Fruit fly (Drosophila melanogaster) whole organism, embryonic: ENCODE results near the gene Cad96Cb.
A peak's percentile ranks its signal among the peaks of the same experiment; 100 is the strongest.

Experiments
- Bdp1 ChIP-seq: fragments of 200-800 bp; sonication (Bioruptor generic); optimal IDR thresholded peaks from 3 replicates; lab custom pipeline; 2016; ENCODE audit warnings: missing biosample characterization, missing genetic modification characterization
- Bteb2 ChIP-seq: fragments of 200-800 bp; sonication (Bioruptor generic); optimal IDR thresholded peaks from 2 replicates; lab custom pipeline; 2016; ENCODE audit warnings: missing biosample characterization, missing genetic modification characterization
- CG10366 ChIP-seq: fragments of 200-800 bp; sonication (Bioruptor generic); IDR thresholded peaks from 2 replicates; pipeline ENCODE4 v1.3.6; 2022; ENCODE audit warnings: missing biosample characterization, missing genetic modification characterization
- CG10431 ChIP-seq: fragments of 200-800 bp; sonication (Bioruptor generic); optimal IDR thresholded peaks from 3 replicates; lab custom pipeline; 2018; ENCODE audit warnings: missing biosample characterization, mild to moderate bottlenecking, missing genetic modification characterization
- CG10959 ChIP-seq: fragments of 200-800 bp; sonication (Bioruptor generic); IDR thresholded peaks from 2 replicates; pipeline ENCODE4 v1.3.6; 2022; ENCODE audit warnings: missing biosample characterization, missing genetic modification characterization
- CG11560 ChIP-seq: fragments of 200-800 bp; sonication (Bioruptor generic); IDR thresholded peaks from 3 replicates; pipeline ENCODE4 v1.3.6; 2022; ENCODE audit warnings: missing biosample characterization, missing genetic modification characterization
- CG13287 ChIP-seq: fragments of 200-800 bp; sonication (Bioruptor generic); IDR thresholded peaks from 2 replicates; pipeline ENCODE4 v1.3.6; 2022; ENCODE audit warnings: missing biosample characterization, missing genetic modification characterization; ENCODE audit not compliant: partially characterized antibody
- CG14710 ChIP-seq: fragments of 200-800 bp; sonication (Bioruptor generic); optimal IDR thresholded peaks from 3 replicates; lab custom pipeline; 2019; ENCODE audit warnings: missing biosample characterization, mild to moderate bottlenecking, missing genetic modification characterization, moderate library complexity
- CG15269 ChIP-seq: fragments of 200-800 bp; sonication (Bioruptor generic); optimal IDR thresholded peaks from 2 replicates; lab custom pipeline; 2018; ENCODE audit warnings: missing biosample characterization, mild to moderate bottlenecking, missing genetic modification characterization, moderate library complexity
- CG15601 ChIP-seq: fragments of 200-800 bp; sonication (Bioruptor generic); optimal IDR thresholded peaks from 3 replicates; lab custom pipeline; 2019; ENCODE audit warnings: missing biosample characterization, mild to moderate bottlenecking, missing genetic modification characterization, moderate library complexity
- CG1603 ChIP-seq: fragments of 200-800 bp; sonication (Bioruptor generic); optimal IDR thresholded peaks from 2 replicates; lab custom pipeline; 2019; ENCODE audit warnings: missing biosample characterization, mild to moderate bottlenecking, missing genetic modification characterization, moderate library complexity
- CG16779 ChIP-seq: fragments of 200-800 bp; sonication (Bioruptor generic); IDR thresholded peaks from 2 replicates; pipeline ENCODE4 v1.3.6; 2022; ENCODE audit warnings: missing biosample characterization, missing genetic modification characterization
- CG17328 ChIP-seq: fragments of 200-800 bp; sonication (Bioruptor generic); IDR thresholded peaks from 2 replicates; pipeline ENCODE4 v1.3.6; 2022; ENCODE audit warnings: missing biosample characterization, missing genetic modification characterization
- CG1792 ChIP-seq: fragments of 200-800 bp; sonication (Bioruptor generic); optimal IDR thresholded peaks from 2 replicates; lab custom pipeline; 2016; ENCODE audit warnings: missing biosample characterization, missing genetic modification characterization
- CG30020 ChIP-seq: fragments of 200-800 bp; optimal IDR thresholded peaks from 2 replicates; lab custom pipeline; 2019; ENCODE audit warnings: missing biosample characterization, mild to moderate bottlenecking, missing genetic modification characterization, moderate library complexity
- CG30403 ChIP-seq: fragments of 200-800 bp; sonication (Bioruptor generic); optimal IDR thresholded peaks from 3 replicates; lab custom pipeline; 2016; ENCODE audit warnings: missing biosample characterization, missing genetic modification characterization
- CG31224 ChIP-seq: fragments of 200-800 bp; sonication (Bioruptor generic); IDR thresholded peaks from 2 replicates; pipeline ENCODE4 v1.3.6; 2022; ENCODE audit warnings: missing biosample characterization, missing genetic modification characterization
- CG32532 ChIP-seq: fragments of 200-800 bp; sonication (Bioruptor generic); IDR thresholded peaks from 2 replicates; pipeline ENCODE4 v1.3.6; 2022; ENCODE audit warnings: missing biosample characterization, missing genetic modification characterization
- CG3995 ChIP-seq: fragments of 200-800 bp; sonication (Bioruptor generic); optimal IDR thresholded peaks from 3 replicates; lab custom pipeline; 2016; ENCODE audit warnings: missing biosample characterization, missing genetic modification characterization
- CG4854 ChIP-seq: fragments of 200-800 bp; sonication (Bioruptor generic); optimal IDR thresholded peaks from 2 replicates; lab custom pipeline; 2016; ENCODE audit warnings: missing biosample characterization, missing genetic modification characterization, inconsistent platforms
- CG6765 ChIP-seq: fragments of 200-800 bp; sonication (Bioruptor generic); optimal IDR thresholded peaks from 3 replicates; lab custom pipeline; 2017; ENCODE audit warnings: missing biosample characterization, mild to moderate bottlenecking, missing genetic modification characterization
- CG6813 ChIP-seq: fragments of 200-800 bp; sonication (Bioruptor generic); optimal IDR thresholded peaks from 2 replicates; lab custom pipeline; 2017; ENCODE audit warnings: missing biosample characterization, missing genetic modification characterization, mild to moderate bottlenecking, moderate library complexity, missing genetic modification reagents
- CG7271 ChIP-seq: fragments of 200-800 bp; sonication (Bioruptor generic); optimal IDR thresholded peaks from 2 replicates; lab custom pipeline; 2018; ENCODE audit warnings: missing biosample characterization, mild to moderate bottlenecking, missing genetic modification characterization, moderate library complexity
- CG7556 ChIP-seq: fragments of 200-800 bp; sonication (Bioruptor generic); optimal IDR thresholded peaks from 2 replicates; lab custom pipeline; 2017; ENCODE audit warnings: missing biosample characterization, mild to moderate bottlenecking, missing genetic modification characterization
- CG8944 ChIP-seq: fragments of 200-800 bp; sonication (Bioruptor generic); optimal IDR thresholded peaks from 3 replicates; lab custom pipeline; 2016; ENCODE audit warnings: missing biosample characterization, missing genetic modification characterization
- CoRest ChIP-seq: fragments of 200-800 bp; sonication (Bioruptor generic); optimal IDR thresholded peaks from 3 replicates; lab custom pipeline; 2018; ENCODE audit warnings: missing biosample characterization, mild to moderate bottlenecking, missing genetic modification characterization, moderate library complexity
- Doc2 ChIP-seq: fragments of 200-800 bp; sonication (Bioruptor generic); IDR thresholded peaks from 2 replicates; pipeline ENCODE4 v1.3.6; 2022; ENCODE audit warnings: missing biosample characterization, missing genetic modification characterization
- Ets65A ChIP-seq: fragments of 200-800 bp; sonication (Bioruptor generic); peaks from one replicate; lab custom pipeline; 2016; ENCODE audit warnings: missing biosample characterization, missing genetic modification characterization
- Hr78 ChIP-seq, 2 experiments: fragments of 200-800 bp in 1 of 2; fragments of >200 bp in 1 of 2; sonication (Bioruptor generic) in 1 of 2; optimal IDR thresholded peaks; 2 replicates each; lab custom pipeline; 2017 to 2019; ENCODE audit warnings: missing biosample characterization in 2 of 2, missing genetic modification characterization in 2 of 2, mild to moderate bottlenecking in 1 of 2, moderate library complexity in 1 of 2
- Hsf ChIP-seq: fragments of 200-800 bp; sonication (Bioruptor generic); optimal IDR thresholded peaks from 3 replicates; lab custom pipeline; 2016; ENCODE audit warnings: missing biosample characterization, missing genetic modification characterization
- Mrtf ChIP-seq: fragments of 200-800 bp; sonication (Bioruptor generic); IDR thresholded peaks from 3 replicates; pipeline ENCODE4 v1.3.6; 2022; ENCODE audit warnings: missing biosample characterization, missing genetic modification characterization
- Nf-YB ChIP-seq: fragments of 200-800 bp; sonication (Bioruptor generic); optimal IDR thresholded peaks from 3 replicates; lab custom pipeline; 2019; ENCODE audit warnings: missing biosample characterization, mild to moderate bottlenecking, missing genetic modification characterization, moderate library complexity
- Opbp ChIP-seq: fragments of 200-800 bp; sonication (Bioruptor generic); IDR thresholded peaks from 3 replicates; pipeline ENCODE4 v1.3.6; 2022; ENCODE audit warnings: missing biosample characterization, missing genetic modification characterization; ENCODE audit not compliant: partially characterized antibody
- Spps ChIP-seq: fragments of 200-800 bp; sonication (Bioruptor generic); optimal IDR thresholded peaks from 2 replicates; lab custom pipeline; 2018; ENCODE audit warnings: missing biosample characterization, mild to moderate bottlenecking, missing genetic modification characterization
- Ssrp ChIP-seq: fragments of 200-800 bp; sonication (Bioruptor generic); optimal IDR thresholded peaks from 2 replicates; lab custom pipeline; 2018; ENCODE audit warnings: missing biosample characterization, mild to moderate bottlenecking, missing genetic modification characterization, moderate library complexity
- aop ChIP-seq: fragments of 200-800 bp; sonication (Bioruptor generic); IDR thresholded peaks from 2 replicates; pipeline ENCODE4 v1.3.6; 2022; ENCODE audit warnings: missing biosample characterization, missing genetic modification characterization
- ash1 ChIP-seq: fragments of 200-800 bp; sonication (Bioruptor generic); optimal IDR thresholded peaks from 2 replicates; lab custom pipeline; 2018; ENCODE audit warnings: missing biosample characterization, mild to moderate bottlenecking, missing genetic modification characterization
- bsh ChIP-seq, 2 experiments: fragments of 200-800 bp; sonication (Bioruptor generic); optimal IDR thresholded peaks; 2 replicates each; lab custom pipeline; 2017 to 2018; ENCODE audit warnings: mild to moderate bottlenecking in 2 of 2, missing biosample characterization in 2 of 2, missing genetic modification characterization in 2 of 2, moderate library complexity in 1 of 2
- chm ChIP-seq: fragments of 200-800 bp; sonication (Bioruptor generic); IDR thresholded peaks from 2 replicates; pipeline ENCODE4 v1.3.6; 2022; ENCODE audit warnings: missing biosample characterization, missing genetic modification characterization
- dati ChIP-seq: fragments of 200-800 bp; sonication (Bioruptor generic); IDR thresholded peaks from 2 replicates; pipeline ENCODE4 v1.3.6; 2022; ENCODE audit warnings: missing biosample characterization, missing genetic modification characterization
- dmrt99B ChIP-seq: fragments of 200-800 bp; sonication (Bioruptor generic); optimal IDR thresholded peaks from 2 replicates; lab custom pipeline; 2018; ENCODE audit warnings: missing biosample characterization, mild to moderate bottlenecking, missing genetic modification characterization, moderate library complexity
- esg ChIP-seq: fragments of 200-800 bp; sonication (Bioruptor generic); conservative IDR thresholded peaks from 2 replicates; pipeline ENCODE4 v1.3.6; 2022; ENCODE audit warnings: missing biosample characterization, missing genetic modification characterization
- ind ChIP-seq: fragments of 200-800 bp; sonication (Bioruptor generic); optimal IDR thresholded peaks from 3 replicates; lab custom pipeline; 2016; ENCODE audit warnings: missing biosample characterization, missing genetic modification characterization
- mld ChIP-seq: fragments of 200-800 bp; sonication (Bioruptor generic); IDR thresholded peaks from 3 replicates; pipeline ENCODE4 v1.3.6; 2022; ENCODE audit warnings: missing biosample characterization, missing genetic modification characterization; ENCODE audit not compliant: partially characterized antibody
- pfk ChIP-seq: fragments of 200-800 bp; sonication (Bioruptor generic); optimal IDR thresholded peaks from 2 replicates; lab custom pipeline; 2018; ENCODE audit warnings: missing biosample characterization, mild to moderate bottlenecking, missing genetic modification characterization, moderate library complexity
- schlank ChIP-seq: fragments of 200-800 bp; sonication (Bioruptor generic); optimal IDR thresholded peaks from 2 replicates; lab custom pipeline; 2018; ENCODE audit warnings: missing biosample characterization, mild to moderate bottlenecking, missing genetic modification characterization
- ssp ChIP-seq: fragments of 200-800 bp; sonication (Bioruptor generic); IDR thresholded peaks from 2 replicates; pipeline ENCODE4 v1.3.6; 2022; ENCODE audit warnings: missing biosample characterization, missing genetic modification characterization
- tio ChIP-seq: fragments of 200-800 bp; sonication (Bioruptor generic); optimal IDR thresholded peaks from 2 replicates; lab custom pipeline; 2017; ENCODE audit warnings: missing biosample characterization, missing genetic modification characterization, inconsistent platforms

The Cad96Cb gene

DNA sequence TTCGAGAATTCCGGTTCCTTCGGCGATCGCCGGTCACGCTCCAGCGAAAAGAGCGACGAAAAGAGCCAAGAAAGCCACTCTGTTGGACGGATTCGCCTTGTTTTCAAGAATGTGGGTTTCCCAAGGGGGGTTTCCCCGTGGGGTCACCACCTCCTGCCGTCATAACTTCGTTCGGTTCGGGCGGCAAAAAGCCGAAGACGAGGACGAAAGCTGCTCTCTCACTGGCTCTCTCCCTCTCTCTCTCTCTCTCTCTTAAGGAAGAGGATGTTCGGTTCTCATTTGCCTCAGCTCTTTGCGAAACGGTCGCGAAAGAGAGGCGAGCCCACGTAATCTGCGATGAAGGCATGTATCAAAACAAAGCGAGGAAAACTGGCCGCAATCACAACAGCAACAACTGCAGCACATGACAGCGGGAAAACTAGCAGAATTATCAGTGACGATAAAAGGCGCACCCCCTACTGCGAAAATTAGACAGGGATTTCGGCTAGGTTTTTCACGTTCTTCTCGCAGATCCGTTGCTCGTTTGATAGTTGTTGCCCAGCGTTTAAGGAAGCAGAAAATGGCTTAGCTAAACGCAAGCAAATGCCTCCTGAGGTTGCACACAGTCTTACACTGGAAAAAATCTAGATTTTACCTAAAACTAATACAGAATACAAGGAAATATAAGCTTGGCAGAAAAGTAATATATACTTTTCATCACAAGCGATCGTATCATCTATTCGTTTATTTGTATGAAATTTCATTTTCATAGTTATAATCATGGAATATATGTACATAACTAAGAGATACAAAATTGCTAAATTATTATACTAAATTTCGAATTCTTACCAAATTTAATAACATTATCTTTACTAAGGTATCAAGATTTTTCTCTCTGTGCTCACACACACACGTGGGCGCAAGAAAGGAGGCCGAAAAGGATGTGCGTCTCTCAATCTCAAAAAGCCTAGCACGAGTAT lies 48.4 kb downstream of the Cad96Cb start, which contains the start of gene dan (continued):
- TF ChIP-seq CG13287 (no peak), Spps (no peak), esg (GFP tag; lab: Robert Waterston, UW) (0 out of 2 replicates have a peak, but pooled peaks have one; percentile 26), CG1603 (tag; lab: Kevin White, UChicago) (no peak), CG8944 (no peak), CG32532 (GFP tag; lab: Robert Waterston, UW) (no peak), CG3995 (GFP tag; lab: Kevin White, UChicago) (no peak), Doc2 (no peak), CG7271 (tag; lab: Kevin White, UChicago) (peak; percentile 67), ind (GFP tag; lab: Kevin White, UChicago) (peak; percentile 17), tio (GFP tag; lab: Kevin White, UChicago) (no peak), Opbp (GFP tag; lab: Robert Waterston, UW) (no peak), CG17328 (no peak; the same call in 1 of the 2 replicates), aop (no peak), dati (GFP tag; lab: Robert Waterston, UW) (no peak), Nf-YB (GFP tag; lab: Kevin White, UChicago) (no peak), CG10366 (GFP tag; lab: Robert Waterston, UW) (no peak), Bteb2 (GFP tag; lab: Kevin White, UChicago) (no peak), ash1 (no peak), CG14710 (tag; lab: Kevin White, UChicago) (peak; percentile 47), CG10959 (no peak), mld (GFP tag; lab: Robert Waterston, UW) (no peak), CG1792 (GFP tag; lab: Kevin White, UChicago) (no peak), CG31224 (no peak), CG6813 (GFP tag; lab: Kevin White, UChicago) (peak; percentile 12), chm (GFP tag; lab: Robert Waterston, UW) (no peak), CG11560 (tag; lab: Robert Waterston, UW) (no peak), bsh (GFP tag; optimal IDR thresholded peaks at IDR 0.05; lab: Kevin White, UChicago) (peak in 1 of 2 experiments; percentile 38), CG10431 (GFP tag; lab: Kevin White, UChicago) (no peak), CG30403 (GFP tag; lab: Kevin White, UChicago) (peak; percentile 63), CG15601 (tag; lab: Kevin White, UChicago) (no peak), Bdp1 (GFP tag; lab: Kevin White, UChicago) (no peak), ssp (GFP tag; lab: Robert Waterston, UW) (no peak), CG30020 (tag; lab: Kevin White, UChicago) (no peak), CG15269 (tag; lab: Kevin White, UChicago) (peak; percentile 51), CoRest (tag; lab: Kevin White, UChicago) (peak; percentile 68), CG16779 (GFP tag; lab: Robert Waterston, UW) (no peak), Mrtf (GFP tag; lab: Robert Waterston, UW) (no peak), CG7556 (peak; percentile 77), schlank (tag; lab: Kevin White, UChicago) (no peak), Hr78 (GFP tag; optimal IDR thresholded peaks at IDR 0.05; lab: Kevin White, UChicago) (no peak), Ets65A (GFP tag; lab: Kevin White, UChicago) (peak; percentile 86), pfk (GFP tag; lab: Kevin White, UChicago) (no peak), CG4854 (no peak), Hsf (GFP tag; lab: Kevin White, UChicago) (no peak), CG6765 (GFP tag; lab: Kevin White, UChicago) (no peak), Ssrp (tag; lab: Kevin White, UChicago) (peak; percentile 63), dmrt99B (tag; lab: Kevin White, UChicago) (peak; percentile 53)
